Worm (Caenorhabditis elegans): ENCODE results near the gene ceph-41.

DNA sequence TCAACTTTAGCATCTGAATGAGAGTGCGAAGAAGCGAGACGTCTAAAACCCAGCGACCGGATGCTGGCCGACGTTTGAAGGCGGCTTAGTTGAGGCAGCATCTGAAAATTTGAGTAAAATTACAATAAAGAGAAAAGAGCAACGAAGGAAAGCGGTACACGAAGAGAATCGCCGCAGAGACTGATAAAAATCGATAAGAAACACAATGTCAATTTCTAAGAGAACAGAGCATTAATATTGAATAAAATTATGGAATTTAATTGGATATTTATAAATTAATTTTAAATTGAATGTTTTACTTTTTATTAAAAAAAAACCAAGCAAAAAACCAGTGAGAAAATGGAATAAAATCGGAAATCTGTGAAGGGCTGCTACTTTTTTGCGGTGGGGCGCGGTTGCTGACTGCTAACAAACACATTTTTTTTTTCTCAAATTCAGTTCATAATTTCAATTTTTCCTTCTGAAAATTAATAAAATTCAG, 3.2 kb downstream of the ceph-41 start, which contains the start of the genes ndub-11 and moc-3:
- TF ChIP-seq zip-11 (GFP tag; IDR thresholded peaks at IDR 0.05) (no peak), snpc-4 (tag; optimal IDR thresholded peaks at IDR 0.05) (no peak), nhr-11 (tag; optimal IDR thresholded peaks at IDR 0.05) (no peak), zfp-2 (tag; optimal IDR thresholded peaks at IDR 0.05) (no peak), nhr-111 (GFP tag; optimal IDR thresholded peaks at IDR 0.05) (no peak)
